Fruit fly (Drosophila melanogaster) S2 (cell line): ENCODE measurements around the gene p.

ENCODE experiments used
- CG8478 ChIP-seq: fragments of >200 bp; optimal IDR thresholded peaks from 2 replicates; lab custom pipeline; 2018
- CTCF ChIP-seq, 2 experiments: fragments of >200 bp; optimal IDR thresholded peaks; 2 replicates each; lab custom pipeline; 2018

Gene p

DNA sequence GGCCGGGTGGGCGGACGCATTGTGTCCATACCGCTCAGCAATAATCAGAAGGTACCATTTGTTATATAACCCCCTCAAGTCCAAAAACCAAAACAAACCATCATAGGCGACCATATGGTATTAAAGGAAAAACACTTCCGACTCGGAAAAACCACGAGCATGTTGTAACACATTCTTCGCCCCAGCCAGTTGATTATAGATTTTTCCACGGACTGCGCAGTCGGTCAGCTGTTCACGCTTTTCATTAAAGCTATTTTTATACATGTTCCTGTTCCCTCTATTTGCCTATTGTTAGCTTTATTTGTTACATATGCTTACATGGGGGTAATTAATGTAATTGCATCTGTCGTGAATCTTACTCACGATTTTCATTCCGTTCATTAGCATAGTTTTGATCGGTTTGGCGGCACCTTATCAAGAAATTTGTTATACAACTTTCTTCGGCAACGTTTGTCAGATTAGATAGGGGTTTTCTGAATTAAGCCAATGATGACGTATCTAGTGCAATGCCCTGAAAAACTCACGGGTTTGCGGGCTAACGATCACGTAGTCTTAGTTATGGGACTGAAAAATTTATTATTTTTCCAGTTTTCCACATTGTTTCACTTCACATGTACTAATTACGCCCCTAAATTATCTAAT, 5.7 kb downstream of the p start:
- TF ChIP-seq CTCF (optimal IDR thresholded peaks at IDR 0.05; lab: Kevin White, UChicago) (no peak), CG8478 (lab: Kevin White, UChicago) (no peak)

DNA sequence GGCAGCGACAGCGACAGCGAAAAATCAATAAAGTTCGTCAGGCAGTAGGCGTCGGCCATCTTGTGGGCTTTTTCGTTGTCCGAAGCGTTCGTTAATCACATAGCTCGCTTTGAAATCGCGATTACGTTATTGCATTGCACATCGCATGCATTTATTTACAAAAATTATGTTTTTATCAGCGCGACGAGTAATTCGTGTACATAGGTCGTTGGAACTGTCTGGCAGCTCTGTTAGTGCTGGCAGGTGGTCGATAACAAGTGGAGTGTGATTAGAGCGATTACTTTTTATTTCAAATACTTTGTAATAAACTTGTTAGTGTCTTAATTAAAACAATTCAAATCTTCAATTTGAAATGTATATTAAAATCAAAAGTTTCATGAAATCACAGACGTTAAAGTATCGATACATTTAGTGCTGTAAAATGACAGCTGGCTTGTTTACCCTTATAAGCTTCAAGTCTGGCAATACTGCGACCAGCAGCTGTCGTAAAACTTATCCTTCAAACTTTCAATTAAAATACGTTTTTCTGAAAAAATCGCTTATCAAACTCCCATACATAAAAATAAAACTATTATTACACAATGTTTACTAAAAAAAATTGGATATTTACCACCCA, 6.7 kb downstream of the p start, which contains the start of gene CG8032:
Gene CG8032, plus strand, starts transcription at position 448 of the 616 bp plus-strand sequence.
- TF ChIP-seq CTCF (optimal IDR thresholded peaks at IDR 0.05; lab: Kevin White, UChicago) = no peak

DNA sequence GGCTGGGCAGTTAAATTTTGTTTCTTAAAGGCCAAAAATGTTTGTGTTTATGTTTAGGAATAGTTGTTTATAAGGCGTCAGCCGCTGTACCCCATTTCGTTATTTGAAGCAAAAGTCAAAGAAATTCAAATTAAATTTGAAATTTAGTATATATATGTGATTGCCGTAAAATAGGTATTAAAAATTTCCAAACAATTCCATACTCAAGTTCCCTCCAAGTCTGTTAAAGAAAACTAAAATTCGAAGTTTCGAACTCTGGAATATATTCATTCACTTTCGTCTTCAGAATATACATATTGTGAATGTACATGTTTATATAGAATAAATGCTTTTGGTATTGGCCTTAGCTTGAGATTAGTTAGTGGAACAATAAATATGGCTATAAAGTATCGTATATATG, 9.8 kb downstream of the p start, which contains the start of gene bel:
Gene bel, minus strand, starts transcription at position 101 of the 400 bp plus-strand sequence.
- no peak for TF ChIP-seq CTCF (optimal IDR thresholded peaks at IDR 0.05; lab: Kevin White, UChicago)

DNA sequence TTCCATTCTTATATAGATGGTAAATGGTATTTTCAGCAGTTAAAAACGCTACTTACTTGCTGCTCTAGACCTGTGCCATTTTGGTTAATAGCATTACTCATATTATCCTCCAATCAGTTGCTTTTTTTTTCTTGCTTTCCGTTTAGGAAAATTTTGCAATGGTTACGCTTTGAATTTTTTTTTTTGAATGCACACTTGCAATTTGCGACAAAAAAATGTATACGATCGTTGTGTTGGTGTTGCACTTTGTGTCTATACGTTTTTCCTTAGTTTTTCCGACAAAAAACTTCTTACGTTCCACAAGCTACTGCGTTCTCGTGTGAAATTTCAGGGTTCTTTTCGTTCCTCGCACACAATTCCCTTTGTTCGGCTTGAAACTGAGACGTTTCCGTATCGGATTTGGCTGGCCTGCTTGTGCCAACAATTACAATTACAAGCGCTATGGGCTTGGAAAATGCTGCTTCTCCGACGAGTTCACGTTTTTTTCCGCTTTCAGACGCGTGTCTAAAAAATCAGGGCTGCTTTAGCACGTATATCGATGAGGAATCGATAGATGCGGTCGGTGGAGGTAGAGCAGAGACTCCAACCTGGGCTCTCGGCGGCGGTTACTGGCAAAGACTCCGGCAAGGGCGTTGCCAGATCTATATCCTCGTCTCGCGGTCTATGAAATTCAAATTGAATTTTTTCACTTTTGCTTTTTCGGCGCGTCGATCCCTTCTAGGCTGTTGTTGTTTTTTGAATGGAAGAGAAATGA, 10.4 kb downstream of the p start:
- TF ChIP-seq CG8478 (lab: Kevin White, UChicago) (no peak), CTCF (optimal IDR thresholded peaks at IDR 0.05; lab: Kevin White, UChicago) (peak; percentile 71 to 72)

DNA sequence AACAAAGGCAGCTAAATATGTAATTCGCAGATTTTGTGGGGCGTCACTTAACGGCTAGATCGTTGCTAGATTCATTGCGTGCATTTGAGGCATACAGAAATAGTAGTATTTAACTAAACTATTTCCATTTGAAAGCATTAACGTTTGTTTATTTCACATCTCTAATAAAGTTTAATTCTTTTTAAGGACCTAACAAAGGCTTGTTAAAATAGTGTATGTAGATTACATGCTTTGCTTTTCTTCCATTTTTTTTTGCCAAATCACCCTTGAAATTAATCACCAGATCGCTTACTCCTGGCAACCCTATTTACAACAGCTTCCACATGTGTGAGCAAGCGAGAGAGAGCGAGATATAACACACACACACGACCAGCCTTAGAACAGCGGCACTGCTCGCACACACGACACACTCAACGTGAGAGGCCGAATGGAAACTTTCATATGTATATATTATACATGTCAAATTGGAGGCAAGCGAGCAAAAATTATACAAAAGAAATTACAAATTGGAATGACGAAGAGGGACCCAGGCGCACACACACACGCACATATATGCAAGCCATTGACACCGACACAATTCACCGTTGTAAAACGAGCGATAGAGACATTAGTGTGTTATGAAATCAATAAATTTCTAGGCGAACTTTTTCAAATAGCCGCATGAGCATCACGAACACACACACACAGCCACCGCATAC, 11.1 kb downstream of the p start:
- TF ChIP-seq CG8478 (lab: Kevin White, UChicago) (no peak), CTCF (optimal IDR thresholded peaks at IDR 0.05; lab: Kevin White, UChicago) (no peak)

DNA sequence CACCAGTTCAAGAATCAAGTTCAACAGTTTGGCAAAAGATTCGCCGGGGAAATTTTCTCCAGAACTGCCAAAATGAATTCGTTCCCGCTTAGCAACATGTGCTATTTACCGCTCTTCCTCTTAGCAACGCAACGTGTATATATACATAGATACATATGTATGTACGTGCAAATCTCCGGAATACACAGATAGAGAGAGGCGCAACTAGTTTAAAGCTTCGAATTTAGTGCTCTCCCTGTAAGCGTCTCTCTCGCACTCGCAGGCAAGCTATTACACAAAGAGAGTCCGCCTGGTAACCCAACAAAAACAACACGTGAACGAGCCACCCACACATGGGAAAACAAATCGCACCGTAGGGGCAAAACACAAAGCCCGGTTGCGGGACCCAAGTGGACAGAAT, 11.8 kb downstream of the p start:
- TF ChIP-seq CTCF (optimal IDR thresholded peaks at IDR 0.05; lab: Kevin White, UChicago) (no peak), CG8478 (lab: Kevin White, UChicago) (no peak)

DNA sequence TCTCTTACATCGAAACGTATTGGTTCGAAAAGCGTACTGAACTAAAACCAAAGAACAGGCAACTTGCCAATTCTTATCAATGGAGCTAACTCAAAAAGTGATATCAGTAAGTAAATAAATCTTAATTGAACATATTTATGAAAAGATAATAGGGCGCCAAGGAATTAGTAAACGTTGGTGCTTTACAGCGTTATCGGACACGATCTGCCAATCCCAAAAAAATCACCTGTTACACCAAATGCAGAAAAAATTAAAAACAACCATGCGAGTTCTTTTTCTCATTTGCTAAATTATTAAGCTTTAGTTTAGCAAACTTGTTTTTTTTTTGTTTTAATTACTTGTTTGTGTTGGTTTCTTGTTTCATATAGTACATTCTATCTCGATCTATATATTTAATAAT, 15.8 kb downstream of the p start, which contains the start of gene CG42489:
Gene CG42489, minus strand, starts transcription at position 101 of the 400 bp plus-strand sequence.
- TF ChIP-seq CG8478 (lab: Kevin White, UChicago) (no peak), CTCF (optimal IDR thresholded peaks at IDR 0.05; lab: Kevin White, UChicago) (no peak)

DNA sequence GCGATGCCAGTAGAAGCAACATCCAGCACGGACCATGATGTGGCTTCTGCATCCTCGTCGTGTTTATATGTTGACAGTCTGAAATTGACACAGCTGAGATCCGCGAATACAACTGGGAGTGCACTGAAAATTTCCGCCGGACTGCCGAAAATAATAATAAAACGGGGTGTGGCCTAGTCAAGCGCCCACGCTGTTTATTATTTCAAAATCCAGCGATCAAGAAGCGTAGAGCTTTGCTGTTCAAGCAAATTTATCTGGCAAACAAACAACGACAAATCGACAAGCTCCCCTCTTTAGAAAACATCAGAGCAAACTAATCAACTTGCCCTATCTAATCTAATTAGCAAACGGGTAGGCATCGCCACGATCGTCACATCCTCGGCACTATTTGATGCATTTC, 16.4 kb downstream of the p start:
- TF ChIP-seq CTCF (optimal IDR thresholded peaks at IDR 0.05; lab: Kevin White, UChicago) = no peak
- no peak for TF ChIP-seq CG8478 (lab: Kevin White, UChicago)

DNA sequence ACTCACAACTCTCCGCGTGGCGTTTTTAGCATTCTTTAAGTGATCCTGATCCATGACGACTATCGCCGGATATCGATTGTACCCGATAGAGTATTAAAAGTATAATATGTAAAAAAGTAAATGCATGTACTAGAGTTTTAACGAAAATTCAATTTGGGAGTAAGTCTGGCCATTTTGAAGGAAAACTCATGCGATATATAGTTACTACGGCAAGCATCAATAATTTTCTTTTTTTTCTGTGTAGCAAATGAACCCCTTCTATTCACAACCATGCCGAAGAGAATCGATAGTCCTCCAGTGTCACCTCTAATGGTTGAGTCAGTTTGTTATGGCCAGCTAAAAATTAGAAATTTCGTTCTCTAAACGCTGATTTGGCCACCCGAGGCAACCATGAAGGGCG, 17.8 kb downstream of the p start, which contains the start of the genes Sys1 and Dhod:
Gene Sys1, plus strand, starts transcription at position 91 of the 400 bp plus-strand sequence.
Gene Dhod, minus strand, starts transcription at position 186 of the 400 bp plus-strand sequence.
- TF ChIP-seq CTCF (optimal IDR thresholded peaks at IDR 0.05; lab: Kevin White, UChicago) = no peak
- no peak for TF ChIP-seq CG8478 (lab: Kevin White, UChicago)

DNA sequence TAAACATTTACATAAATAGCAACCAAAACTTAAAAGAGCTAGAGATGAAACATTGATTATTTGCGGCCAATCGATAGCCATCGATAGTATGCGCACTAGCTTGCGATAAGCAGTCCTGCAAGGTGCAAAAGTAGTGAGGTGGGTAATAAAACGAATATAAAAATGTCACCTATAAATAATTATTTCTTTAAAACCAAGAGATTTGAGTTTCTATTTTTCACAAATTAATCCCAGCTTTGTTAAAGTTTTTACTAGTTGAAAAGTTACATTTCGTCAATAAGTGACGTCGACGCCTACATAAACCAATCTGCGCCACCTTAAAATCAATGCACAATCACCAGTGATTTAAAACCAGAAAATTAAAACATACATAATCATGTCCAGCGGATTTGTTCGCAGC, 19.7 kb downstream of the p start, which contains the start of the genes Mkk4 and SLIRP2:
Gene Mkk4, minus strand, starts transcription at position 56 of the 400 bp plus-strand sequence.
Gene SLIRP2, plus strand, starts transcription at position 344 of the 400 bp plus-strand sequence.
- TF ChIP-seq CTCF (optimal IDR thresholded peaks at IDR 0.05; lab: Kevin White, UChicago) = no peak

DNA sequence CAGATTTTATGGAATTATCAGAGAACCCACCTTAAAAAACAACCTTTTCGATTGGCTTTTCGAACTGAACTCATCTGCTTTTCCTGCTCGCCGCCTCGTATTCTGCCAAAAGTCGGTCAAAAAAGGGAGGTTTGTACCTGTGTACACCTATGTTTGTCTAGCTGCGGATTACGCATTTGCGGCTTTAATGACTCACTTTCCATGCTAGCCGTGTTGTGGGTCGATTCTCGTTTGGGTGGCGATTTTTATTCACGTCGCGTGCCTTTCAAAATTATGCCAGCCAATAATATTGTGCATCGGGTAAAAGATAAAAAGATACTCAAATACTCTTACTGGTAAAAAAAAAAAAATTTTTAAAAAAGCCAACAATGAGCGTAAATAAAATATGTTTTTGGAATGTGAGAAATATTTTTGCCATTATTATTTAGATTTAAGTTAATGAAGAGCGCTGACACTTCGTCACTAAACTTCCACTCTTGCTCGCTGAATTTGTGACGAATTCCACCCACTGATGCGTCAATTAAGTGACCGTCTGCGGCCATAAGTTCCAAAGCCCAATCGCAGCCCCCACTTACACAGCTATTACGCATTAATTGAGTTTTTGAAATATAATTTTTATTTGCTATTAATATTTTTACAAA, 24.8 kb downstream of the p start, which contains the start of gene Cyp313b1:
Gene Cyp313b1, minus strand, starts transcription at position 71 of the 641 bp plus-strand sequence.
- no peak for TF ChIP-seq CG8478 (lab: Kevin White, UChicago)
- no peak for TF ChIP-seq CTCF (optimal IDR thresholded peaks at IDR 0.05; lab: Kevin White, UChicago)

DNA sequence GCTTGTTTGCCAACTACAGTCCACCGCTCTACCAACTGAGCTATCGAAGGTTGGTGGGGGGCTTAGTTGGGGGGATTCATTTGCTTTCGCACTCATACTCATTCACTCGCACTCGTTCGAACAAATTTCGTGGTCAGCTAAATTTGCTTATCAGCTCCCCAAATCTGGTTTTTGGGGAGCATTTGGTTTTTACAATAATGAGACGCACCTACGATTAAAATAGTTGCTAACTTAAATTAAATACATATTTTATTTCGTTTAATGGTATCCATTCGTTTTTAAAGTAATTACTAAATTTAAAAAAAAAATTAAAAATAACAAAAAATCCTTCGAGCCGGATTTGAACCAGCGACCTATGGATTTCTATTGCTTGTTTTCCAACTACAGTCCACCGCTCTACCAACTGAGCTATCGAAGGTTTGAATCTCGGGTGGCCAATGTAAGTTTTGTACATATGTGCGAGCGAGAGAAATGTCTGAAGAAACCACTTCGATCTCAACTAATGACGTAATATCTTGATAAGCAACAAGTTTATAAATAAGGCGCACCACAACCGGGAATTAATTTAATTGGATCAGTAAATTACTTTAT, 28.0 kb downstream of the p start:
- TF ChIP-seq CTCF (optimal IDR thresholded peaks at IDR 0.05; lab: Kevin White, UChicago) (no peak), CG8478 (lab: Kevin White, UChicago) (no peak)

DNA sequence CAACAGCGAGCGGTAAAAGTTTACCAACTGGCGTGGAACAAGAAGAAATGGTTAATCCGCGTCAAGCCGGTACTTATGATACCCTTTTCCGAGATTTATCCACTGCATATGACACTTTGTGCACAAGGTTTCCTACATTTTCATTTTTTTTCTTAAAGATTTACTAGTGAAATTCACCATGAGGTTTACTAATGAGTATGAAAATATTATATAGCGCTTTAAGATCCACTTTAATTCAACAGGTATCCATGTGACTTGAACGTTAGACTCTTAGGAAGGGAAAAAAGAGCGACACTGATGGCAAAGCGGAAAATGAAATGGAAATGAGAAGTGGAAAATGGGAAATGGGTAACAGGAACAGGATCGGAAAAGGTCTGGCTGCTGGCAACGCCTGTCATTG, 31.9 kb downstream of the p start:
- TF ChIP-seq CTCF (optimal IDR thresholded peaks at IDR 0.05; lab: Kevin White, UChicago) = no peak
- no peak for TF ChIP-seq CG8478 (lab: Kevin White, UChicago)
